Fruit fly (Drosophila melanogaster) whole organism, wandering third instar larva: ENCODE measurements around the gene tomb.

Experiments used
- Abd-B ChIP-seq: fragments of >200 bp; optimal IDR thresholded peaks from 2 replicates; lab custom pipeline; 2017; ENCODE audit warnings: missing biosample characterization, missing genetic modification characterization
- CG32264 ChIP-seq: fragments of 200-800 bp; sonication (Bioruptor generic); optimal IDR thresholded peaks from 2 replicates; lab custom pipeline; 2016; ENCODE audit warnings: missing biosample characterization, missing genetic modification characterization
- CG9705 ChIP-seq: fragments of 200-800 bp; sonication (Bioruptor generic); optimal IDR thresholded peaks from 2 replicates; lab custom pipeline; 2018; ENCODE audit warnings: missing biosample characterization, mild to moderate bottlenecking, missing genetic modification characterization
- CrebA ChIP-seq: fragments of 200-800 bp; sonication (Bioruptor generic); optimal IDR thresholded peaks from 2 replicates; lab custom pipeline; 2016; ENCODE audit warnings: missing biosample characterization, mild to moderate bottlenecking, missing genetic modification characterization, borderline replicate concordance
- Dif ChIP-seq: fragments of 200-275, 200-300 bp; sonication (Bioruptor generic); optimal IDR thresholded peaks from 2 replicates; lab custom pipeline; 2018; ENCODE audit warnings: missing biosample characterization, missing genetic modification characterization; ENCODE audit not compliant: partially characterized antibody
- GATAd ChIP-seq: sonication (Bioruptor generic); optimal IDR thresholded peaks from 2 replicates; lab custom pipeline; 2016; ENCODE audit warnings: missing biosample characterization, missing genetic modification characterization
- HLH106 ChIP-seq: fragments of 200-800 bp; optimal IDR thresholded peaks from 3 replicates; lab custom pipeline; 2019; ENCODE audit warnings: missing biosample characterization, mild to moderate bottlenecking, missing genetic modification characterization, moderate library complexity
- Hnf4 ChIP-seq: fragments of 200-800 bp; sonication (Bioruptor generic); optimal IDR thresholded peaks from 2 replicates; lab custom pipeline; 2016; ENCODE audit warnings: missing biosample characterization, mild to moderate bottlenecking, missing genetic modification characterization
- Hr78 ChIP-seq: fragments of >200 bp; optimal IDR thresholded peaks from 2 replicates; lab custom pipeline; 2017; ENCODE audit warnings: missing biosample characterization, missing genetic modification characterization
- Hr83 ChIP-seq: fragments of 200-300 bp; sonication (Bioruptor generic); optimal IDR thresholded peaks from 2 replicates; lab custom pipeline; 2016; ENCODE audit warnings: missing biosample characterization, mild to moderate bottlenecking, missing genetic modification characterization, moderate library complexity; ENCODE audit not compliant: poor library complexity, severe bottlenecking
- Mio ChIP-seq: sonication (Bioruptor generic); optimal IDR thresholded peaks from 2 replicates; lab custom pipeline; 2016; ENCODE audit warnings: missing biosample characterization, missing genetic modification characterization
- Myc ChIP-seq: fragments of >200 bp; optimal IDR thresholded peaks from 2 replicates; lab custom pipeline; 2017
- OdsH ChIP-seq: fragments of 200-800 bp; sonication (Bioruptor generic); optimal IDR thresholded peaks from 2 replicates; lab custom pipeline; 2016; ENCODE audit warnings: missing biosample characterization, mild to moderate bottlenecking, missing genetic modification characterization
- Rel ChIP-seq, 2 experiments: fragments of 200-800 bp; sonication (Bioruptor generic) in 1 of 2; optimal IDR thresholded peaks; 2 replicates in 1 of 2; 3 replicates in 1 of 2; lab custom pipeline; 2016 to 2019; ENCODE audit warnings: mild to moderate bottlenecking in 2 of 2, missing biosample characterization in 2 of 2, missing genetic modification characterization in 2 of 2, moderate library complexity in 1 of 2
- Sp1 ChIP-seq: fragments of 200-800 bp; sonication (Bioruptor generic); optimal IDR thresholded peaks from 3 replicates; lab custom pipeline; 2019; ENCODE audit warnings: missing biosample characterization, mild to moderate bottlenecking, missing genetic modification characterization, moderate library complexity
- dl ChIP-seq, 2 experiments: fragments of 175-275, 200-275 bp in 1 of 2; fragments of 200-275 bp in 1 of 2; sonication (Bioruptor generic); optimal IDR thresholded peaks; lab custom pipeline; 2018; ENCODE audit warnings: mild to moderate bottlenecking in 2 of 2, missing biosample characterization in 2 of 2, missing genetic modification characterization in 2 of 2, moderate library complexity in 2 of 2; ENCODE audit not compliant: partially characterized antibody in 2 of 2, insufficient read depth in 1 of 2
- dmrt93B ChIP-seq: fragments of 200-800 bp; sonication (Bioruptor generic); optimal IDR thresholded peaks from 2 replicates; lab custom pipeline; 2018; ENCODE audit warnings: missing biosample characterization, mild to moderate bottlenecking, missing genetic modification characterization
- dsf ChIP-seq: sonication (Bioruptor generic); optimal IDR thresholded peaks from 2 replicates; lab custom pipeline; 2016; ENCODE audit warnings: missing biosample characterization, missing genetic modification characterization, borderline replicate concordance
- ey ChIP-seq: fragments of 200-800 bp; sonication (Bioruptor generic); optimal IDR thresholded peaks from 2 replicates; lab custom pipeline; 2016; ENCODE audit warnings: missing biosample characterization, missing genetic modification characterization
- foxo ChIP-seq, 2 experiments: fragments of 200-800 bp; sonication (Bioruptor generic); optimal IDR thresholded peaks; 2 replicates in 1 of 2; 3 replicates in 1 of 2; lab custom pipeline; 2016 to 2017; ENCODE audit warnings: missing biosample characterization in 2 of 2, missing genetic modification characterization in 2 of 2
- fru ChIP-seq: fragments of 200-800 bp; sonication (Bioruptor generic); optimal IDR thresholded peaks from 3 replicates; lab custom pipeline; 2016; ENCODE audit warnings: missing biosample characterization, mild to moderate bottlenecking, missing genetic modification characterization
- h ChIP-seq: fragments of 200-800 bp; sonication (Bioruptor generic); optimal IDR thresholded peaks from 3 replicates; lab custom pipeline; 2016; ENCODE audit warnings: missing biosample characterization, mild to moderate bottlenecking, missing genetic modification characterization
- jim ChIP-seq: fragments of 175-275, 200-325 bp; sonication (Bioruptor generic); optimal IDR thresholded peaks from 2 replicates; lab custom pipeline; 2016; ENCODE audit warnings: missing biosample characterization, mild to moderate bottlenecking, missing genetic modification characterization
- lola ChIP-seq: fragments of >200 bp; optimal IDR thresholded peaks from 2 replicates; lab custom pipeline; 2017; ENCODE audit warnings: missing biosample characterization, missing genetic modification characterization
- psq ChIP-seq: fragments of 200-800 bp; sonication (Bioruptor generic); optimal IDR thresholded peaks from 3 replicates; lab custom pipeline; 2017; ENCODE audit warnings: missing biosample characterization, mild to moderate bottlenecking, missing genetic modification characterization, moderate library complexity
- rgr ChIP-seq: fragments of 200-800 bp; sonication (Bioruptor generic); optimal IDR thresholded peaks from 3 replicates; lab custom pipeline; 2016; ENCODE audit warnings: missing biosample characterization, mild to moderate bottlenecking, missing genetic modification characterization
- tai ChIP-seq: sonication (Bioruptor generic); optimal IDR thresholded peaks from 2 replicates; lab custom pipeline; 2016; ENCODE audit warnings: missing biosample characterization, missing genetic modification characterization
- usp ChIP-seq: fragments of >200 bp; optimal IDR thresholded peaks from 2 replicates; lab custom pipeline; 2017; ENCODE audit warnings: missing biosample characterization, missing genetic modification characterization
- woc ChIP-seq: sonication (Bioruptor generic); optimal IDR thresholded peaks from 2 replicates; lab custom pipeline; 2016; ENCODE audit warnings: missing biosample characterization, mild to moderate bottlenecking, missing genetic modification characterization

The tomb gene

DNA sequence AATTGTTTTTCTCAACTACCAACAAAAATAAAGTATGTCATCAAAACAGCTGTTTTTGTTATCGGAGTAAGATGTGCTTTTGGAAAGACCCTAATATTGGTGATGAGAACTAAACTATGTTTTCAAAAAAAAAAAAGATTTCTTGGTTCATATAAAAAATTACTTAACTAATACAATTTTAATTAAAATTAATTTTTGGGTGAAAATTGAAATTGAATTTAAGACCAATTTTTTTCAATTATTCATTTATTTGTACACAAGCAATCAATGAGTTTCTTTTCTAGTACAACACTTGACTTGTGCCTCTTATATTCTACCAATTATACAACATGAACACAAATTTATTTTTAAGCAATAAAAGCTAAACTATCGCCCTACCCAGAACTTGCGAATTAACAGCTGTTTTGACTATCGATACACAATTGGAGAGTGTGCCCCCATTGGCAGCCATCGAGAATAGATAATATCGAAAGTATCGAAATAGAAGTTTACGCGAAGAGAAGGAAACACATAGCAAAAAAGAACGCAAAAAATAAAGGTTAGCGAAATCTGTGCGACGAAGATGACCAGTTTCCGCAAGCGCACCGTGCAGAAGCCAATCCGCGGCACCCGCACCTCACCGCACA, 12.6 kb downstream of the tomb start, which contains the start of the genes Vps52 and Elp4 (continued):
- TF ChIP-seq Myc (lab: Kevin White, UChicago) (peak; percentile 71), Mio (GFP tag; lab: Kevin White, UChicago) (no peak), lola (GFP tag; lab: Kevin White, UChicago) (no peak), dmrt93B (no peak), psq (peak; percentile 72)

DNA sequence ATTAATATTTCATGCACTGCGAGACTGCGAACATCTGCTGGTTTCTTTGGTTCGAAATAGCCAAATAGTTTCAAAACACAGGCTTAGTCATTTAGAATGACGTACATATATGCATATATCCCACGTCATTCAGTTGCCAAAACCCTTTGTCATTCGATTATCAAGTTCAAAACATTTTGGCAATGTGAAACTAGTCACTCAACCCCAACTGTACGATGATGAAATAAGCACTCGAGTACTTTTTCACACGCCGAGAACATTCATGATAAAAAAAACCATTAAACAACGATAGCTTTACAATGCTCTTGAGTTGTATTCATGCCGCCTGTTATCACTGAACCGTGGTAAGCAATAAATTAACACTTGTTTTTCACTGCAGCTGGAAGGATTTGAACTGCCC, 15.8 kb downstream of the tomb start:
- TF ChIP-seq woc = no peak
- peak in 1 of 2 experiments; percentile 18 for TF ChIP-seq foxo (GFP tag; optimal IDR thresholded peaks at IDR 0.05; lab: Kevin White, UChicago)
- TF ChIP-seq Dif = no peak
- TF ChIP-seq CG32264 (GFP tag; lab: Kevin White, UChicago) = no peak
- no peak for TF ChIP-seq jim (GFP tag; lab: Kevin White, UChicago)
- TF ChIP-seq rgr (GFP tag; lab: Kevin White, UChicago) = peak; percentile 7
- no peak for TF ChIP-seq Rel (GFP tag; optimal IDR thresholded peaks at IDR 0.05; lab: Kevin White, UChicago)
- no peak for TF ChIP-seq Rel (tag; optimal IDR thresholded peaks at IDR 0.05; lab: Kevin White, UChicago)
- no peak for TF ChIP-seq Abd-B (GFP tag; lab: Kevin White, UChicago)
- TF ChIP-seq fru (GFP tag; lab: Kevin White, UChicago) = no peak

DNA sequence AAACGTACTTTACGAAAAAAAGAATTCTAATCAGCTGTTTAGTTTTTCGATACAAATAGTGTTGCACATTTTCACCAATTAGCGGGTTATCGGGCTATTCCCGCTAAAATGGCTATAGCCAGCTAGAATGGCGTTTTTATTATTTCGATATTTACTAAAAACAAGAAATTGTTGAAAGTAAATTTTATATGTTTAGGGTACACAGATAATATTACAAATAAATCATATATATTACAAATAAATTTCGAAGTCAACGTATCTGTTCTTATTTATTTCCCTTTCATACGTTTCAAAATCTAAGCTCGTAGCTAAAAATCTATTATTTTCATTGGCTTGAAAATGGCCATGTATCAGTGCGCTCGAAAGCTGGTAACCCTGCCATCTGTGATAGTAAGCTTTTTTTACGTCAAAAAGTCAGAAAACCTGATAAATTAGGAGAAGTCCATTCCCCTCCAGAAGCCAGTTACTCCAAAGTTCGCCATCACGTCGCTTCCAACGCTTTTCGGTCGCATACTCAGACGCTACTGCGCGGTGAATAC, 16.6 kb downstream of the tomb start, which contains the start of the genes CG7382 and cl:
Gene CG7382, minus strand, starts transcription at position 51 of the 539 bp plus-strand sequence.
Gene cl, plus strand, starts transcription at position 290 of the 539 bp plus-strand sequence.
- peak; percentile 30 for TF ChIP-seq Sp1 (GFP tag; lab: Kevin White, UChicago)
- TF ChIP-seq ey (GFP tag; lab: Kevin White, UChicago) = no peak
- peak; percentile 44 for TF ChIP-seq dmrt93B
- TF ChIP-seq CG9705 (GFP tag; lab: Kevin White, UChicago) = peak; percentile 20
- TF ChIP-seq foxo (GFP tag; optimal IDR thresholded peaks at IDR 0.05; lab: Kevin White, UChicago) = peak in 1 of 2 experiments; percentile 64
- peak; percentile 99 for TF ChIP-seq Myc (lab: Kevin White, UChicago)
- peak; percentile 19 for TF ChIP-seq psq
- TF ChIP-seq dsf (GFP tag; lab: Kevin White, UChicago) = no peak
- TF ChIP-seq GATAd (GFP tag; lab: Kevin White, UChicago) = no peak
- TF ChIP-seq h (GFP tag; lab: Kevin White, UChicago) = peak; percentile 50
- TF ChIP-seq Rel (GFP tag; optimal IDR thresholded peaks at IDR 0.05; lab: Kevin White, UChicago) = no peak
- peak; percentile 56 for TF ChIP-seq Rel (tag; optimal IDR thresholded peaks at IDR 0.05; lab: Kevin White, UChicago)
- TF ChIP-seq HLH106 (tag; lab: Kevin White, UChicago) = peak; percentile 71
- peak; percentile 12 for TF ChIP-seq rgr (GFP tag; lab: Kevin White, UChicago)
- peak; percentile 12 for TF ChIP-seq fru (GFP tag; lab: Kevin White, UChicago)
- TF ChIP-seq tai = no peak
- TF ChIP-seq Hr83 (GFP tag; lab: Kevin White, UChicago) = no peak
- peak; percentile 5 for TF ChIP-seq OdsH (GFP tag; lab: Kevin White, UChicago)
- no peak for TF ChIP-seq Mio (GFP tag; lab: Kevin White, UChicago)
- no peak for TF ChIP-seq Hr78 (GFP tag; lab: Kevin White, UChicago)

DNA sequence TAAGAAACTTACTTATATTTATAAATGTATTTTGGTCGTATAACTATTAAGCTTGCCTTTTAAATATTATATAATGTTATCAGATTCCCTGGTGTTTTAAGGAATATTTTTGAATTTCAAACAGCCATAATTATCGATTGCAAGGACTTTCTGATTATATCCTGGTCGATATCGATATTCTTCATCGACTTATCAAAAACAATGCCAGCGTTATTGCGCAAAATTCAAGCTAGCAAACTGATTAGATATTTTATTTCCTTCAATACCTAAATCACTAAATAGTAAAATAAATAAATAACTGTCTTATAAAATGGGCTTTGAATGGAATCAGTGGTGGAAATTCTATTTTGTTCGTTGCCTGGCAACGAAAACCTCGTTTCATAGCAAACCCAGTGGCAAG, 19.2 kb downstream of the tomb start, which contains the start of gene CG14020:
Gene CG14020, plus strand, starts transcription at position 345 of the 400 bp plus-strand sequence.
- TF ChIP-seq jim (GFP tag; lab: Kevin White, UChicago) = no peak
- TF ChIP-seq Hr83 (GFP tag; lab: Kevin White, UChicago) = no peak
- no peak for TF ChIP-seq Hr78 (GFP tag; lab: Kevin White, UChicago)
- TF ChIP-seq dl (GFP tag; optimal IDR thresholded peaks at IDR 0.05; lab: Kevin White, UChicago; ENCODE audit: insufficient read depth in 1 of 2, partially characterized antibody in 2 of 2) = no peak
- TF ChIP-seq ey (GFP tag; lab: Kevin White, UChicago) = no peak
- TF ChIP-seq OdsH (GFP tag; lab: Kevin White, UChicago) = no peak
- no peak for TF ChIP-seq Hnf4 (GFP tag; lab: Kevin White, UChicago)
- TF ChIP-seq CrebA (GFP tag; lab: Kevin White, UChicago) = no peak
- TF ChIP-seq Dif = no peak
- no peak for TF ChIP-seq Sp1 (GFP tag; lab: Kevin White, UChicago)
- TF ChIP-seq usp = no peak
- TF ChIP-seq woc = no peak
- no peak for TF ChIP-seq GATAd (GFP tag; lab: Kevin White, UChicago)
